Fruit fly (Drosophila melanogaster) whole organism, wandering third instar larva: ENCODE measurements around the gene CG42489.

Experiments used
- GATAd ChIP-seq: sonication (Bioruptor generic); optimal IDR thresholded peaks from 2 replicates; lab custom pipeline; 2016; ENCODE audit warnings: missing biosample characterization, missing genetic modification characterization
- h ChIP-seq: fragments of 200-800 bp; sonication (Bioruptor generic); optimal IDR thresholded peaks from 3 replicates; lab custom pipeline; 2016; ENCODE audit warnings: missing biosample characterization, mild to moderate bottlenecking, missing genetic modification characterization
- sage ChIP-seq: fragments of 200-800 bp; sonication (Bioruptor generic); optimal IDR thresholded peaks from 2 replicates; lab custom pipeline; 2016; ENCODE audit warnings: missing biosample characterization, mild to moderate bottlenecking, missing genetic modification characterization

- TF ChIP-seq sage (GFP tag; lab: Kevin White, UChicago) (no peak), GATAd (GFP tag; lab: Kevin White, UChicago) (no peak), h (no peak)
Measured at dm6 chr3R:8616149-8616548, 38.4 kb downstream of the CG42489 start.
